Worm (Caenorhabditis elegans) whole organism, L1 larva: ENCODE measurements around the gene vha-17.
A peak's percentile ranks its signal among the peaks of the same experiment; 100 is the strongest.

Experiments
- F16B12.6 ChIP-seq: fragments of 150-350 bp; optimal IDR thresholded peaks from 2 replicates; lab custom pipeline; 2014; ENCODE audit warnings: missing biosample characterization, missing genetic modification characterization
- aly-2 ChIP-seq: fragments of 150-350 bp; optimal IDR thresholded peaks from 2 replicates; lab custom pipeline; 2014; ENCODE audit warnings: missing biosample characterization, missing genetic modification characterization
- ama-1 ChIP-seq: fragments of 150-350 bp; optimal IDR thresholded peaks from 2 replicates; lab custom pipeline; 2014
- blmp-1 ChIP-seq: fragments of 150-350 bp; optimal IDR thresholded peaks from 2 replicates; lab custom pipeline; 2014; ENCODE audit warnings: missing biosample characterization, missing genetic modification characterization
- ceh-63 ChIP-seq: fragments of 200-800 bp; sonication (Bioruptor generic); optimal IDR thresholded peaks from 2 replicates; lab custom pipeline; 2018; ENCODE audit warnings: mild to moderate bottlenecking, missing genetic modification characterization, missing compliant biosample characterization
- ceh-88 ChIP-seq: fragments of 200-800 bp; sonication (Bioruptor generic); IDR thresholded peaks from 2 replicates; pipeline ENCODE4 v1.3.6; 2022; ENCODE audit warnings: missing genetic modification characterization, missing compliant biosample characterization
- ceh-90 ChIP-seq: sonication (generic microtip); optimal IDR thresholded peaks from 2 replicates; lab custom pipeline; 2016; ENCODE audit warnings: missing genetic modification characterization, missing compliant biosample characterization
- ces-1 ChIP-seq: fragments of 150-350 bp; optimal IDR thresholded peaks from 2 replicates; lab custom pipeline; 2014; ENCODE audit warnings: missing biosample characterization, missing genetic modification reagents, missing genetic modification characterization
- dpl-1 ChIP-seq, 3 experiments: fragments of 150-350 bp in 2 of 3; sonication (generic microtip) in 1 of 3; optimal IDR thresholded peaks; 2 replicates each; lab custom pipeline; 2014 to 2017; ENCODE audit warnings: missing biosample characterization in 3 of 3, missing genetic modification characterization in 3 of 3, missing genetic modification reagents in 3 of 3
- efl-1 ChIP-seq, 4 experiments: fragments of 150-350 bp; optimal IDR thresholded peaks in 3 of 4; peaks in 1 of 4; 1 replicate in 1 of 4; 2 replicates in 3 of 4; lab custom pipeline; 2014; ENCODE audit warnings: missing biosample characterization in 2 of 4, missing genetic modification characterization in 2 of 4, missing genetic modification reagents in 2 of 4
- efl-3 ChIP-seq: fragments of 200-800 bp; sonication (Bioruptor generic); optimal IDR thresholded peaks from 2 replicates; lab custom pipeline; 2018; ENCODE audit warnings: mild to moderate bottlenecking, missing genetic modification characterization, missing compliant biosample characterization
- egl-13 ChIP-seq: sonication (generic microtip); optimal IDR thresholded peaks from 2 replicates; lab custom pipeline; 2016; ENCODE audit warnings: missing genotype, missing genetic modification reagents, missing genetic modification characterization, missing compliant biosample characterization
- egl-27 ChIP-seq, 2 experiments: fragments of 150-350 bp in 1 of 2; sonication (generic microtip); optimal IDR thresholded peaks; 3 replicates each; lab custom pipeline; 2017 to 2018; ENCODE audit warnings: missing biosample characterization in 2 of 2, missing genetic modification characterization in 2 of 2, missing genetic modification reagents in 2 of 2
- fkh-8 ChIP-seq: sonication (generic microtip); optimal IDR thresholded peaks from 2 replicates; lab custom pipeline; 2016; ENCODE audit warnings: mild to moderate bottlenecking, missing genetic modification characterization, missing compliant biosample characterization
- fos-1 ChIP-seq: fragments of 150-350 bp; optimal IDR thresholded peaks from 2 replicates; lab custom pipeline; 2014; ENCODE audit warnings: missing biosample characterization, missing genetic modification characterization
- grh-1 ChIP-seq: fragments of 200-800 bp; sonication (Bioruptor generic); IDR thresholded peaks from 2 replicates; pipeline ENCODE4 v1.3.6; 2022; ENCODE audit warnings: missing genetic modification reagents, missing genetic modification characterization, missing compliant biosample characterization
- hpl-2 ChIP-seq: fragments of 150-350 bp; optimal IDR thresholded peaks from 2 replicates; lab custom pipeline; 2014; ENCODE audit warnings: missing biosample characterization, missing genetic modification reagents, missing genetic modification characterization
- jun-1 ChIP-seq: fragments of 150-350 bp; optimal IDR thresholded peaks from 2 replicates; lab custom pipeline; 2014; ENCODE audit warnings: missing biosample characterization, missing genetic modification reagents, missing genetic modification characterization
- lin-13 ChIP-seq: fragments of 150-350 bp; optimal IDR thresholded peaks from 2 replicates; lab custom pipeline; 2014; ENCODE audit warnings: missing biosample characterization, missing genetic modification reagents, missing genetic modification characterization
- lin-39 ChIP-seq: fragments of 150-350 bp; optimal IDR thresholded peaks from 2 replicates; lab custom pipeline; 2014; ENCODE audit warnings: missing biosample characterization, missing genetic modification reagents, missing genetic modification characterization
- lir-3 ChIP-seq: sonication (generic microtip); optimal IDR thresholded peaks from 2 replicates; lab custom pipeline; 2016; ENCODE audit warnings: mild to moderate bottlenecking, missing genetic modification characterization, moderate library complexity, missing compliant biosample characterization; ENCODE audit not compliant: poor library complexity
- lsy-2 ChIP-seq, 2 experiments: fragments of 150-350 bp; optimal IDR thresholded peaks; 2 replicates each; lab custom pipeline; 2014; ENCODE audit warnings: missing biosample characterization in 2 of 2, missing genetic modification characterization in 2 of 2
- mdl-1 ChIP-seq, 2 experiments: fragments of 150-350 bp; optimal IDR thresholded peaks; 2 replicates each; lab custom pipeline; 2014 to 2017; ENCODE audit warnings: missing biosample characterization in 2 of 2, missing genetic modification characterization in 2 of 2, inconsistent platforms in 1 of 2
- mef-2 ChIP-seq: fragments of 150-350 bp; optimal IDR thresholded peaks from 2 replicates; lab custom pipeline; 2014; ENCODE audit warnings: missing biosample characterization, missing genetic modification characterization
- nhr-12 ChIP-seq: sonication (generic microtip); optimal IDR thresholded peaks from 2 replicates; lab custom pipeline; 2017; ENCODE audit warnings: missing biosample characterization, missing genetic modification characterization
- snu-23 ChIP-seq: sonication (generic microtip); optimal IDR thresholded peaks from 2 replicates; lab custom pipeline; 2016; ENCODE audit warnings: missing genetic modification characterization, missing compliant biosample characterization
- tlp-1 ChIP-seq: fragments of 150-350 bp; optimal IDR thresholded peaks from 2 replicates; lab custom pipeline; 2014; ENCODE audit warnings: missing biosample characterization, missing genetic modification characterization
- unc-62 ChIP-seq: fragments of 150-350 bp; optimal IDR thresholded peaks from 2 replicates; lab custom pipeline; 2014; ENCODE audit warnings: missing biosample characterization, missing genetic modification reagents, missing genetic modification characterization
- unc-86 ChIP-seq: sonication (generic microtip); optimal IDR thresholded peaks from 2 replicates; lab custom pipeline; 2016; ENCODE audit warnings: missing genetic modification characterization, missing compliant biosample characterization
- unc-98 ChIP-seq: fragments of 200-800 bp; sonication (Bioruptor generic); IDR thresholded peaks from 2 replicates; pipeline ENCODE4 v1.3.6; 2022; ENCODE audit warnings: missing genetic modification characterization, missing compliant biosample characterization
- vab-15 ChIP-seq: sonication (generic microtip); optimal IDR thresholded peaks from 2 replicates; lab custom pipeline; 2017; ENCODE audit warnings: missing genotype, mild to moderate bottlenecking, missing genetic modification characterization, missing compliant biosample characterization
- zag-1 ChIP-seq: fragments of 150-350 bp; optimal IDR thresholded peaks from 2 replicates; lab custom pipeline; 2014; ENCODE audit warnings: missing biosample characterization, missing genetic modification characterization
- zip-4 ChIP-seq: fragments of 200-800 bp; sonication (Bioruptor generic); optimal IDR thresholded peaks from 2 replicates; lab custom pipeline; 2018; ENCODE audit warnings: mild to moderate bottlenecking, missing genetic modification characterization, moderate library complexity, missing compliant biosample characterization
- ztf-11 ChIP-seq, 2 experiments: sonication (generic microtip); optimal IDR thresholded peaks; 2 replicates each; lab custom pipeline; 2016 to 2017; ENCODE audit warnings: missing genetic modification characterization in 2 of 2, missing biosample characterization in 1 of 2, missing compliant biosample characterization in 1 of 2
- ztf-4 ChIP-seq: fragments of 150-350 bp; optimal IDR thresholded peaks from 2 replicates; lab custom pipeline; 2014; ENCODE audit warnings: missing biosample characterization, missing genetic modification characterization

vha-17 gene

ce11 chrIV:9341591-9341990 lies 20.0 kb downstream of the vha-17 start, which contains the start of gene vps-26 (continued):
- no peak for TF ChIP-seq mef-2 (tag; lab: Kevin White, UChicago)
- no peak for TF ChIP-seq lin-13 (GFP tag; lab: Kevin White, UChicago)
- no peak for TF ChIP-seq zip-4
- TF ChIP-seq grh-1 (GFP tag; lab: Robert Waterston, UW) = no peak
- no peak for TF ChIP-seq zag-1 (tag; lab: Kevin White, UChicago)
- peak in 1 of 2 experiments; percentile 7 for TF ChIP-seq mdl-1 (tag; optimal IDR thresholded peaks at IDR 0.05; lab: Kevin White, UChicago)
- no peak for TF ChIP-seq jun-1 (tag; lab: Kevin White, UChicago)
- peak; percentile 9 for TF ChIP-seq blmp-1 (tag; lab: Kevin White, UChicago)
- no peak for TF ChIP-seq fkh-8 (tag; lab: Kevin White, UChicago)
- no peak for TF ChIP-seq unc-62
- no peak for TF ChIP-seq lin-39
- TF ChIP-seq snu-23 (GFP tag; lab: Kevin White, UChicago) = peak; percentile 33
- TF ChIP-seq ztf-4 (tag; lab: Kevin White, UChicago) = no peak
- no peak for TF ChIP-seq nhr-12 (tag; lab: Kevin White, UChicago)
- peak; percentile 1 to 46 (median 13) for TF ChIP-seq dpl-1 (GFP tag; optimal IDR thresholded peaks at IDR 0.05; lab: Kevin White, UChicago)
- no peak for TF ChIP-seq efl-3 (GFP tag; lab: Kevin White, UChicago)
- TF ChIP-seq hpl-2 (GFP tag; lab: Kevin White, UChicago) = no peak
- TF ChIP-seq ceh-90 = no peak
- no peak for TF ChIP-seq ceh-63 (GFP tag; lab: Kevin White, UChicago)
- no peak for TF ChIP-seq ceh-88 (GFP tag; lab: Robert Waterston, UW)
- no peak for TF ChIP-seq ces-1 (GFP tag; lab: Kevin White, UChicago)
- no peak for TF ChIP-seq unc-98 (GFP tag; lab: Robert Waterston, UW)
- TF ChIP-seq lir-3 (tag; lab: Kevin White, UChicago) = no peak
- no peak for TF ChIP-seq aly-2 (tag; lab: Kevin White, UChicago)
- no peak for TF ChIP-seq unc-86 (tag; lab: Kevin White, UChicago)
- peak; percentile 3 for TF ChIP-seq F16B12.6
- TF ChIP-seq egl-13 (tag; lab: Kevin White, UChicago) = no peak

- TF ChIP-seq fos-1 (tag; lab: Kevin White, UChicago) (no peak), efl-1 (optimal IDR thresholded peaks at IDR 0.05; lab: Kevin White, UChicago) (no peak), efl-1 (GFP tag; optimal IDR thresholded peaks at IDR 0.05 in 1 of 2; lab: Kevin White, UChicago) (peak in 1 of 2 experiments; percentile 16)
These were observed 21.6 kb downstream of the vha-17 start, which contains the start of gene pigc-1 for ce11 chrIV:9343102-9343599. TSS of gene pigc-1 (minus strand) at chrIV:9343152.

- TF ChIP-seq efl-1 (optimal IDR thresholded peaks at IDR 0.05; lab: Kevin White, UChicago) = no peak
- no peak for TF ChIP-seq efl-1 (GFP tag; optimal IDR thresholded peaks at IDR 0.05 in 1 of 2; lab: Kevin White, UChicago)
- no peak for TF ChIP-seq egl-27 (tag; optimal IDR thresholded peaks at IDR 0.05; lab: Kevin White, UChicago)
- no peak for TF ChIP-seq vab-15 (tag; lab: Kevin White, UChicago)
- TF ChIP-seq ztf-11 (tag; optimal IDR thresholded peaks at IDR 0.05; lab: Kevin White, UChicago) = no peak
- TF ChIP-seq unc-62 = no peak
- TF ChIP-seq tlp-1 (tag; lab: Kevin White, UChicago) = no peak
- TF ChIP-seq ama-1 (lab: Kevin White, UChicago) = no peak
These were observed 32.1 kb downstream of the vha-17 start for ce11 chrIV:9353728-9354127.

ce11 chrIV:9366411-9366810 lies 44.8 kb downstream of the vha-17 start, which contains the start of gene pezo-1:
TSS of gene pezo-1 (minus strand) at chrIV:9366511.
- peak in 1 of 2 experiments; percentile 43 for TF ChIP-seq lsy-2 (tag; optimal IDR thresholded peaks at IDR 0.05; lab: Kevin White, UChicago)
- TF ChIP-seq F16B12.6 = peak; percentile 6
- no peak for TF ChIP-seq efl-1 (optimal IDR thresholded peaks at IDR 0.05; lab: Kevin White, UChicago)
- peak in 1 of 2 experiments; percentile 30 for TF ChIP-seq efl-1 (GFP tag; optimal IDR thresholded peaks at IDR 0.05 in 1 of 2; lab: Kevin White, UChicago)
- no peak for TF ChIP-seq dpl-1 (GFP tag; optimal IDR thresholded peaks at IDR 0.05; lab: Kevin White, UChicago)
- TF ChIP-seq, all 84 proteins: peak for 3
